Worm (Caenorhabditis elegans) whole organism, early embryonic: Measurements from ENCODE around the gene acr-7.

Source experiments
- F13C5.2 ChIP-seq: sonication (generic microtip); optimal IDR thresholded peaks from 2 replicates; lab custom pipeline; 2017; ENCODE audit warnings: mild to moderate bottlenecking, missing genetic modification characterization, inconsistent platforms, missing compliant biosample characterization
- aly-1 ChIP-seq: sonication (generic microtip); optimal IDR thresholded peaks from 2 replicates; lab custom pipeline; 2016; ENCODE audit warnings: missing genetic modification characterization, missing compliant biosample characterization
- pes-1 ChIP-seq: fragments of 200-800 bp; sonication (Bioruptor generic); IDR thresholded peaks from 2 replicates; pipeline ENCODE4 v1.3.6; 2022; ENCODE audit warnings: missing genetic modification reagents, missing genetic modification characterization, missing compliant biosample characterization
- tbx-11 ChIP-seq: fragments of 200-800 bp; sonication (Bioruptor generic); IDR thresholded peaks from 2 replicates; pipeline ENCODE4 v1.3.6; 2022; ENCODE audit warnings: missing genetic modification characterization, missing compliant biosample characterization

ce11 chrII:7812332-7812731, 37.3 kb downstream of the acr-7 start:
- TF ChIP-seq pes-1 (GFP tag; lab: Robert Waterston, UW) = no peak
- no peak for TF ChIP-seq tbx-11 (GFP tag; lab: Robert Waterston, UW)
- TF ChIP-seq aly-1 (tag; lab: Kevin White, UChicago) = no peak
- TF ChIP-seq F13C5.2 (tag; lab: Kevin White, UChicago) = no peak
